Worm (Caenorhabditis elegans): ENCODE data around the gene F01D5.7.

- no peak for TF ChIP-seq unc-39 (tag; optimal IDR thresholded peaks at IDR 0.05)
- no peak for TF ChIP-seq unc-62 (GFP tag; optimal IDR thresholded peaks at IDR 0.05)
- TF ChIP-seq nhr-237 (tag; optimal IDR thresholded peaks at IDR 0.05): no peak
- no peak for TF ChIP-seq blmp-1 (tag; optimal IDR thresholded peaks at IDR 0.05)
- TF ChIP-seq nhr-28 (tag; optimal IDR thresholded peaks at IDR 0.05): no peak
- no peak for TF ChIP-seq snpc-4 (tag; optimal IDR thresholded peaks at IDR 0.05)
- no peak for TF ChIP-seq lin-32 (GFP tag; optimal IDR thresholded peaks at IDR 0.05)
- no peak for TF ChIP-seq lin-13 (tag; optimal IDR thresholded peaks at IDR 0.05)
- TF ChIP-seq mab-5 (tag; optimal IDR thresholded peaks at IDR 0.05): no peak
- TF ChIP-seq flh-1 (GFP tag; optimal IDR thresholded peaks at IDR 0.05): no peak
- TF ChIP-seq ces-1 (GFP tag; optimal IDR thresholded peaks at IDR 0.05): no peak
- TF ChIP-seq nhr-76 (tag; optimal IDR thresholded peaks at IDR 0.05): no peak
- TF ChIP-seq ceh-39 (tag; optimal IDR thresholded peaks at IDR 0.05): no peak
These were observed 3.3 kb upstream of the F01D5.7 start for ce11 chrII:14005183-14005582.

Measured in whole organism, mixed stage, embryonic.